Fruit fly (Drosophila melanogaster) whole organism, prepupa: ENCODE measurements around the gene CG11889.

Experiments
- Blimp-1 ChIP-seq: fragments of 200-800 bp; sonication (Bioruptor generic); optimal IDR thresholded peaks from 3 replicates; lab custom pipeline; 2017; ENCODE audit warnings: missing biosample characterization, missing genetic modification characterization, mild to moderate bottlenecking, moderate library complexity, missing genetic modification reagents
- CG11762 ChIP-seq: fragments of 200-800 bp; sonication (Bioruptor generic); optimal IDR thresholded peaks from 3 replicates; lab custom pipeline; 2016; ENCODE audit warnings: missing biosample characterization, missing genetic modification characterization; ENCODE audit not compliant: insufficient read depth
- CG11902 ChIP-seq: fragments of 200-800 bp; sonication (Bioruptor generic); optimal IDR thresholded peaks from 3 replicates; lab custom pipeline; 2016; ENCODE audit warnings: missing biosample characterization, missing genetic modification characterization
- CG15336 ChIP-seq: fragments of 200-800 bp; sonication (Bioruptor generic); IDR thresholded peaks from 2 replicates; pipeline ENCODE4 v1.3.6; 2022; ENCODE audit warnings: missing biosample characterization, missing genetic modification characterization
- CG1621 ChIP-seq: fragments of 200-800 bp; sonication (Bioruptor generic); optimal IDR thresholded peaks from 3 replicates; lab custom pipeline; 2018; ENCODE audit warnings: missing biosample characterization, mild to moderate bottlenecking, missing genetic modification characterization
- CG16779 ChIP-seq: fragments of 200-800 bp; sonication (Bioruptor generic); optimal IDR thresholded peaks from 3 replicates; lab custom pipeline; 2017; ENCODE audit warnings: missing biosample characterization, mild to moderate bottlenecking, missing genetic modification characterization
- CG31627 ChIP-seq: fragments of 200-800 bp; sonication (Bioruptor generic); optimal IDR thresholded peaks from 3 replicates; lab custom pipeline; 2016; ENCODE audit warnings: missing biosample characterization, missing genetic modification characterization
- CG32006 ChIP-seq: fragments of 200-800 bp; sonication (Bioruptor generic); optimal IDR thresholded peaks from 3 replicates; lab custom pipeline; 2017; ENCODE audit warnings: missing biosample characterization, mild to moderate bottlenecking, missing genetic modification characterization
- CG3919 ChIP-seq: fragments of 200-800 bp; sonication (Bioruptor generic); optimal IDR thresholded peaks from 3 replicates; lab custom pipeline; 2016; ENCODE audit warnings: missing biosample characterization, missing genetic modification characterization
- CG4318 ChIP-seq: fragments of 200-800 bp; sonication (Bioruptor generic); optimal IDR thresholded peaks from 3 replicates; lab custom pipeline; 2017; ENCODE audit warnings: missing biosample characterization, mild to moderate bottlenecking, missing genetic modification characterization
- CG6163 ChIP-seq: fragments of 200-800 bp; sonication (Bioruptor generic); IDR thresholded peaks from 3 replicates; pipeline ENCODE4 v1.3.6; 2022; ENCODE audit warnings: missing biosample characterization, missing genetic modification characterization
- CG6808 ChIP-seq: fragments of 200-800 bp; sonication (Bioruptor generic); optimal IDR thresholded peaks from 3 replicates; lab custom pipeline; 2017; ENCODE audit warnings: missing biosample characterization, missing genetic modification characterization, mild to moderate bottlenecking, moderate library complexity, missing genetic modification reagents
- CG6854 ChIP-seq: fragments of 200-800 bp; sonication (Bioruptor generic); optimal IDR thresholded peaks from 2 replicates; lab custom pipeline; 2017; ENCODE audit warnings: missing biosample characterization, mild to moderate bottlenecking, missing genetic modification characterization
- CG7368 ChIP-seq: fragments of 200-800 bp; sonication (Bioruptor generic); optimal IDR thresholded peaks from 3 replicates; lab custom pipeline; 2016; ENCODE audit warnings: missing biosample characterization, missing genetic modification characterization
- CG8119 ChIP-seq: fragments of 200-800 bp; sonication (Bioruptor generic); IDR thresholded peaks from 3 replicates; pipeline ENCODE4 v1.3.6; 2022; ENCODE audit warnings: missing biosample characterization, missing genetic modification characterization
- CG9139 ChIP-seq: fragments of 200-800 bp; sonication (Bioruptor generic); optimal IDR thresholded peaks from 3 replicates; lab custom pipeline; 2017; ENCODE audit warnings: missing biosample characterization, mild to moderate bottlenecking, missing genetic modification characterization
- Eip75B ChIP-seq: fragments of 200-800 bp; sonication (Bioruptor generic); optimal IDR thresholded peaks from 3 replicates; lab custom pipeline; 2016; ENCODE audit warnings: missing biosample characterization, missing genetic modification characterization
- Eip93F ChIP-seq: fragments of 200-800 bp; sonication (Bioruptor generic); optimal IDR thresholded peaks from 2 replicates; lab custom pipeline; 2016; ENCODE audit warnings: missing biosample characterization, mild to moderate bottlenecking, missing genetic modification characterization
- Ets21C ChIP-seq: fragments of 200-800 bp; sonication (Bioruptor generic); optimal IDR thresholded peaks from 3 replicates; lab custom pipeline; 2016; ENCODE audit warnings: missing biosample characterization, missing genetic modification characterization
- Hr38 ChIP-seq: sonication (Bioruptor generic); optimal IDR thresholded peaks from 2 replicates; lab custom pipeline; 2016; ENCODE audit warnings: missing biosample characterization, missing genetic modification characterization
- Hr39 ChIP-seq: fragments of 200-800 bp; sonication (Bioruptor generic); optimal IDR thresholded peaks from 2 replicates; lab custom pipeline; 2016; ENCODE audit warnings: missing biosample characterization, missing genetic modification characterization
- Hr4 ChIP-seq: fragments of 200-800 bp; sonication (Bioruptor generic); optimal IDR thresholded peaks from 3 replicates; lab custom pipeline; 2016; ENCODE audit warnings: missing biosample characterization, missing genetic modification characterization
- Met ChIP-seq: fragments of 200-800 bp; sonication (Bioruptor generic); optimal IDR thresholded peaks from 3 replicates; lab custom pipeline; 2016; ENCODE audit warnings: missing biosample characterization, missing genetic modification characterization
- OdsH ChIP-seq: fragments of 200-800 bp; sonication (Bioruptor generic); optimal IDR thresholded peaks from 3 replicates; lab custom pipeline; 2016; ENCODE audit warnings: missing biosample characterization, missing genetic modification characterization
- Smox ChIP-seq: fragments of 200-800 bp; sonication (Bioruptor generic); optimal IDR thresholded peaks from 3 replicates; lab custom pipeline; 2016; ENCODE audit warnings: missing biosample characterization, missing genetic modification characterization
- Sox102F ChIP-seq: fragments of 200-800 bp; sonication (Bioruptor generic); optimal IDR thresholded peaks from 2 replicates; lab custom pipeline; 2016; ENCODE audit warnings: missing biosample characterization, mild to moderate bottlenecking, missing genetic modification characterization
- Sox15 ChIP-seq: fragments of 200-800 bp; sonication (Bioruptor generic); optimal IDR thresholded peaks from 3 replicates; lab custom pipeline; 2016; ENCODE audit warnings: missing biosample characterization, missing genetic modification characterization
- cyc ChIP-seq: fragments of 200-800 bp; sonication (Bioruptor generic); optimal IDR thresholded peaks from 3 replicates; lab custom pipeline; 2016; ENCODE audit warnings: missing biosample characterization, missing genetic modification characterization
- dac ChIP-seq: fragments of 200-800 bp; sonication (Bioruptor generic); optimal IDR thresholded peaks from 2 replicates; lab custom pipeline; 2017; ENCODE audit warnings: missing biosample characterization, mild to moderate bottlenecking, missing genetic modification characterization
- dsx ChIP-seq: fragments of 200-800 bp; optimal IDR thresholded peaks from 3 replicates; lab custom pipeline; 2019; ENCODE audit warnings: missing biosample characterization, mild to moderate bottlenecking, missing genetic modification characterization, moderate library complexity; ENCODE audit not compliant: poor library complexity, severe bottlenecking
- eg ChIP-seq: fragments of 200-800 bp; sonication (Bioruptor generic); IDR thresholded peaks from 3 replicates; pipeline ENCODE4 v1.3.6; 2022; ENCODE audit warnings: missing biosample characterization, missing genetic modification characterization
- esn ChIP-seq: fragments of 200-800 bp; sonication (Bioruptor generic); optimal IDR thresholded peaks from 2 replicates; lab custom pipeline; 2016; ENCODE audit warnings: missing biosample characterization, mild to moderate bottlenecking, missing genetic modification characterization, moderate library complexity
- fd85E ChIP-seq: fragments of 200-800 bp; sonication (Bioruptor generic); optimal IDR thresholded peaks from 3 replicates; lab custom pipeline; 2016; ENCODE audit warnings: missing biosample characterization, missing genetic modification characterization
- lz ChIP-seq: fragments of 200-800 bp; sonication (Bioruptor generic); optimal IDR thresholded peaks from 3 replicates; lab custom pipeline; 2016; ENCODE audit warnings: missing biosample characterization, missing genetic modification characterization
- net ChIP-seq: fragments of 200-800 bp; sonication (Bioruptor generic); optimal IDR thresholded peaks from 3 replicates; lab custom pipeline; 2016; ENCODE audit warnings: missing biosample characterization, missing genetic modification characterization
- pdm3 ChIP-seq: fragments of 200-800 bp; sonication (Bioruptor generic); optimal IDR thresholded peaks from 3 replicates; lab custom pipeline; 2016; ENCODE audit warnings: missing biosample characterization, missing genetic modification characterization
- salr ChIP-seq, 2 experiments: fragments of 200-800 bp; sonication (Bioruptor generic); optimal IDR thresholded peaks; 3 replicates each; lab custom pipeline; 2016 to 2018; ENCODE audit warnings: missing biosample characterization in 2 of 2, missing genetic modification characterization in 2 of 2, mild to moderate bottlenecking in 1 of 2
- spab ChIP-seq: fragments of 200-800 bp; sonication (Bioruptor generic); optimal IDR thresholded peaks from 2 replicates; lab custom pipeline; 2017; ENCODE audit warnings: missing biosample characterization, mild to moderate bottlenecking, missing genetic modification characterization, missing genetic modification reagents
- ss ChIP-seq, 2 experiments: fragments of 200-800 bp; sonication (Bioruptor generic); optimal IDR thresholded peaks; 2 replicates in 1 of 2; 3 replicates in 1 of 2; lab custom pipeline; 2017 to 2018; ENCODE audit warnings: mild to moderate bottlenecking in 2 of 2, missing biosample characterization in 2 of 2, missing genetic modification characterization in 2 of 2, moderate library complexity in 1 of 2
- topi ChIP-seq: fragments of 200-800 bp; sonication (Bioruptor generic); optimal IDR thresholded peaks from 3 replicates; lab custom pipeline; 2016; ENCODE audit warnings: missing biosample characterization, missing genetic modification characterization
- vri ChIP-seq: fragments of 200-800 bp; sonication (Bioruptor generic); optimal IDR thresholded peaks from 3 replicates; lab custom pipeline; 2016; ENCODE audit warnings: missing biosample characterization, mild to moderate bottlenecking, missing genetic modification characterization

Gene CG11889

dm6 chr3R:25247379-25247869, 22.6 kb upstream of the CG11889 start, which contains the start of the genes RpS27 and Nup37 (continued):
- peak; percentile 89 for TF ChIP-seq Ets21C (GFP tag; lab: Kevin White, UChicago)
- TF ChIP-seq Eip75B (GFP tag; lab: Kevin White, UChicago) = peak; percentile 96
- TF ChIP-seq ss (GFP tag; optimal IDR thresholded peaks at IDR 0.05; lab: Kevin White, UChicago) = peak; percentile 85 to 93
- TF ChIP-seq Sox15 (GFP tag; lab: Kevin White, UChicago) = peak; percentile 92
- peak; percentile 95 for TF ChIP-seq topi
- peak; percentile 98 for TF ChIP-seq CG3919
- TF ChIP-seq Hr38 (GFP tag; lab: Kevin White, UChicago) = no peak
- TF ChIP-seq CG7368 = peak; percentile 96
- no peak for TF ChIP-seq Hr4 (GFP tag; lab: Kevin White, UChicago)
- TF ChIP-seq, all 60 proteins: peak for 53

- TF ChIP-seq CG31627 (GFP tag; lab: Kevin White, UChicago) (peak; percentile 4), esn (GFP tag; lab: Kevin White, UChicago) (peak; percentile 37), ss (GFP tag; optimal IDR thresholded peaks at IDR 0.05; lab: Kevin White, UChicago) (no peak), Blimp-1 (GFP tag; lab: Kevin White, UChicago) (no peak)
These were observed 20.6 kb upstream of the CG11889 start, which contains the start of gene Nup358 for dm6 chr3R:25249145-25250141. TSS of gene Nup358 (plus strand) at chr3R:25249348.

dm6 chr3R:25258628-25259240, 11.3 kb upstream of the CG11889 start, which contains the start of gene CG11857:
TSS of gene CG11857 (plus strand) at chr3R:25258898.
- TF ChIP-seq Met (GFP tag; lab: Kevin White, UChicago) = peak; percentile 97
- TF ChIP-seq esn (GFP tag; lab: Kevin White, UChicago) = peak; percentile 98
- TF ChIP-seq CG6808 (GFP tag; lab: Kevin White, UChicago) = no peak
- TF ChIP-seq net (GFP tag; lab: Kevin White, UChicago) = peak; percentile 94
- peak; percentile 89 for TF ChIP-seq Eip93F
- TF ChIP-seq CG11762 (GFP tag; lab: Kevin White, UChicago) = peak; percentile 90
- peak; percentile 94 for TF ChIP-seq dac
- no peak for TF ChIP-seq CG4318 (GFP tag; lab: Kevin White, UChicago)
- TF ChIP-seq Hr4 (GFP tag; lab: Kevin White, UChicago) = peak; percentile 97
- TF ChIP-seq Eip75B (GFP tag; lab: Kevin White, UChicago) = peak; percentile 95
- TF ChIP-seq Smox = peak; percentile 97
- TF ChIP-seq ss (GFP tag; optimal IDR thresholded peaks at IDR 0.05; lab: Kevin White, UChicago) = peak in 1 of 2 experiments; percentile 91
- TF ChIP-seq Blimp-1 (GFP tag; lab: Kevin White, UChicago) = peak; percentile 86
- peak; percentile 98 for TF ChIP-seq Hr39 (GFP tag; lab: Kevin White, UChicago)
- peak; percentile 97 for TF ChIP-seq Ets21C (GFP tag; lab: Kevin White, UChicago)
- peak in 1 of 2 experiments; percentile 93 for TF ChIP-seq salr (GFP tag; optimal IDR thresholded peaks at IDR 0.05; lab: Kevin White, UChicago)
- peak; percentile 98 for TF ChIP-seq CG6163 (GFP tag; lab: Robert Waterston, UW)
- peak; percentile 98 for TF ChIP-seq eg (GFP tag; lab: Robert Waterston, UW)
- peak; percentile 93 for TF ChIP-seq CG7368
- TF ChIP-seq CG16779 (tag; lab: Kevin White, UChicago) = no peak
- TF ChIP-seq CG11902 (GFP tag; lab: Kevin White, UChicago) = peak; percentile 96
- TF ChIP-seq CG32006 (GFP tag; lab: Kevin White, UChicago) = peak; percentile 96
- peak; percentile 94 for TF ChIP-seq vri (GFP tag; lab: Kevin White, UChicago)
- TF ChIP-seq dsx = peak; percentile 91
- TF ChIP-seq spab = no peak
- TF ChIP-seq CG15336 (GFP tag; lab: Robert Waterston, UW) = peak; percentile 93
- peak; percentile 96 for TF ChIP-seq Sox15 (GFP tag; lab: Kevin White, UChicago)
- TF ChIP-seq CG1621 (tag; lab: Kevin White, UChicago) = peak; percentile 93
- peak; percentile 98 for TF ChIP-seq lz (GFP tag; lab: Kevin White, UChicago)
- no peak for TF ChIP-seq CG9139 (GFP tag; lab: Kevin White, UChicago)
- TF ChIP-seq OdsH (GFP tag; lab: Kevin White, UChicago) = peak; percentile 97
- TF ChIP-seq cyc (GFP tag; lab: Kevin White, UChicago) = peak; percentile 97
- peak; percentile 90 for TF ChIP-seq CG8119
- TF ChIP-seq fd85E (GFP tag; lab: Kevin White, UChicago) = no peak
- TF ChIP-seq CG6854 (GFP tag; lab: Kevin White, UChicago) = peak; percentile 76
- peak; percentile 98 for TF ChIP-seq CG31627 (GFP tag; lab: Kevin White, UChicago)
- TF ChIP-seq Sox102F = no peak
- peak; percentile 97 for TF ChIP-seq pdm3 (GFP tag; lab: Kevin White, UChicago)
